Worm (Caenorhabditis elegans): ENCODE data around the gene F35D2.1.
A peak's percentile ranks its signal among the peaks of the same experiment; 100 is the strongest.

The F35D2.1 gene

ce11 chrII:7623466-7623865 lies 47.8 kb downstream of the F35D2.1 start:
- TF ChIP-seq Y5F2A.4 (GFP tag; optimal IDR thresholded peaks at IDR 0.05) (no peak), aha-1 (tag) (peak; percentile 77), unc-62 (GFP tag; optimal IDR thresholded peaks at IDR 0.05 in 1 of 2) (peak in 1 of 2 experiments; percentile 96), unc-62 (tag; optimal IDR thresholded peaks at IDR 0.05) (no peak), F44E2.7 (GFP tag; IDR thresholded peaks at IDR 0.05) (no peak), ceh-44 (GFP tag; IDR thresholded peaks at IDR 0.05) (no peak), ctbp-1 (GFP tag; IDR thresholded peaks at IDR 0.05) (no peak), daf-16 (GFP tag; optimal IDR thresholded peaks at IDR 0.05) (peak in 1 of 2 experiments; percentile 25), daf-16 (tag; optimal IDR thresholded peaks at IDR 0.05) (peak; percentile 68), spr-3 (GFP tag; optimal IDR thresholded peaks at IDR 0.05) (no peak), mdl-1 (tag; optimal IDR thresholded peaks at IDR 0.05) (peak in 1 of 2 experiments; percentile 41), unc-39 (tag; optimal IDR thresholded peaks at IDR 0.05) (no peak), hif-1 (tag; optimal IDR thresholded peaks at IDR 0.05) (peak in 1 of 2 experiments; percentile 28), hlh-11 (tag; optimal IDR thresholded peaks at IDR 0.05) (peak; percentile 80), rbr-2 (tag; optimal IDR thresholded peaks at IDR 0.05) (no peak), mxl-3 (GFP tag; optimal IDR thresholded peaks at IDR 0.05) (peak; percentile 67), ceh-28 (tag; optimal IDR thresholded peaks at IDR 0.05) (no peak), mes-2 (tag; optimal IDR thresholded peaks at IDR 0.05; ENCODE audit: poor library complexity, severe bottlenecking) (peak; percentile 42), aly-2 (tag; optimal IDR thresholded peaks at IDR 0.05) (no peak), php-3 (GFP tag; IDR thresholded peaks at IDR 0.05) (0 out of 2 replicates have a peak, but pooled peaks have one; percentile 11), snpc-4 (tag; optimal IDR thresholded peaks at IDR 0.05) (no peak), madf-5 (GFP tag; IDR thresholded peaks at IDR 0.05) (no peak), T26A8.4 (GFP tag; IDR thresholded peaks at IDR 0.05) (0 out of 2 replicates have a peak, but pooled peaks have one; percentile 42), nhr-48 (tag; optimal IDR thresholded peaks at IDR 0.05) (peak; percentile 25), ztf-11 (tag; optimal IDR thresholded peaks at IDR 0.05) (no peak), lin-38 (GFP tag; IDR thresholded peaks at IDR 0.05) (no peak), nhr-28 (tag; optimal IDR thresholded peaks at IDR 0.05) (peak; percentile 33), nhr-237 (tag; optimal IDR thresholded peaks at IDR 0.05) (no peak), F49E8.2 (tag; optimal IDR thresholded peaks at IDR 0.05; ENCODE audit: borderline replicate concordance) (no peak), unc-130 (GFP tag; optimal IDR thresholded peaks at IDR 0.05) (no peak), ama-1 (optimal IDR thresholded peaks at IDR 0.05) (no peak), lin-1 (GFP tag; IDR thresholded peaks at IDR 0.05) (0 out of 2 replicates have a peak, but pooled peaks have one; percentile 40), hlh-30 (tag; optimal IDR thresholded peaks at IDR 0.05; ENCODE audit: insufficient read depth) (peak; percentile 51), dmd-8 (GFP tag; IDR thresholded peaks at IDR 0.05) (0 out of 2 replicates have a peak, but pooled peaks have one; percentile 15), F37D6.2 (tag; optimal IDR thresholded peaks at IDR 0.05) (no peak), dmd-6 (GFP tag; IDR thresholded peaks at IDR 0.05) (peak; percentile 51; the same call in 1 of the 2 replicates), zfp-3 (GFP tag; conservative IDR thresholded peaks at IDR 0.05) (no peak), dve-1 (tag; optimal IDR thresholded peaks at IDR 0.05; ENCODE audit: insufficient read depth) (peak; percentile 74), nhr-11 (tag; optimal IDR thresholded peaks at IDR 0.05) (no peak), duxl-1 (tag; optimal IDR thresholded peaks at IDR 0.05; ENCODE audit: poor library complexity) (no peak), saeg-2 (GFP tag; IDR thresholded peaks at IDR 0.05) (no peak), ceh-20 (GFP tag; IDR thresholded peaks at IDR 0.05) (0 out of 2 replicates have a peak, but pooled peaks have one; percentile 14)

- TF ChIP-seq R02D3.7 (tag; optimal IDR thresholded peaks at IDR 0.05) (no peak), nhr-77 (tag; optimal IDR thresholded peaks at IDR 0.05) (no peak), ctbp-1 (GFP tag; IDR thresholded peaks at IDR 0.05) (no peak), php-3 (GFP tag; IDR thresholded peaks at IDR 0.05) (no peak), T20F7.1 (GFP tag; optimal IDR thresholded peaks at IDR 0.05) (no peak), spr-3 (GFP tag; optimal IDR thresholded peaks at IDR 0.05) (no peak)
Measured at ce11 chrII:7624272-7624671, 48.6 kb downstream of the F35D2.1 start.
